Worm (Caenorhabditis elegans): ENCODE measurements around the gene nhr-129.

DNA sequence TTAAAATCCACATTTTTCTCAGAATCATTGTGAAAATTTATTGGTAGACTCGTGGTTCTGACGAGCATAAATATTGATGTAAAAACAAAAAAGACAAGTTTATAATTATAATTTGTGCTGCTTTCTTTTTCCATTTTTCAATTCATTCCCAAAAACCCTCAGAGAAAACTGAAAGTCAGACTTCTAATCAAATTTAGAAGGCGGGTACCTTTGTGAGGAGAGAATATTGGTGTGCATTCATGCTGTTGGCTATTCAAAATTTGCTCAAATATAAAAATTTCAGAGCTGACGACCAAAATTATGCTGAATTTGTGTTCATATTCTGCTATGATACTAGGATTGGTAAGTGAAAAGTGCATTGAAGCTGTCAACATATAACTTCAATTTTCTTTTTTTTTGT is 36.2 kb upstream of the nhr-129 start, which contains the start of gene srx-125:
- TF ChIP-seq elt-1 (tag; optimal IDR thresholded peaks at IDR 0.05) (no peak), ceh-9 (tag; optimal IDR thresholded peaks at IDR 0.05) (no peak), unc-39 (tag; optimal IDR thresholded peaks at IDR 0.05) (no peak), ztf-4 (tag; optimal IDR thresholded peaks at IDR 0.05) (no peak), jun-1 (tag; optimal IDR thresholded peaks at IDR 0.05) (no peak), egl-27 (tag; optimal IDR thresholded peaks at IDR 0.05) (no peak), nhr-11 (tag; optimal IDR thresholded peaks at IDR 0.05) (no peak), ceh-28 (tag; optimal IDR thresholded peaks at IDR 0.05) (no peak), tbx-2 (tag; optimal IDR thresholded peaks at IDR 0.05) (no peak), nhr-237 (tag; optimal IDR thresholded peaks at IDR 0.05) (no peak), mdl-1 (tag; optimal IDR thresholded peaks at IDR 0.05) (no peak), ceh-82 (tag; optimal IDR thresholded peaks at IDR 0.05) (no peak), unc-62 (GFP tag; optimal IDR thresholded peaks at IDR 0.05) (no peak)

Data from whole organism, L3 larva.